Worm (Caenorhabditis elegans) whole organism, young adult: ENCODE measurements around the gene chil-8.

Experiments used
- B0035.1 ChIP-seq: sonication (generic microtip); optimal IDR thresholded peaks from 2 replicates; lab custom pipeline; 2016; ENCODE audit warnings: missing genetic modification characterization, mild to moderate bottlenecking, missing compliant biosample characterization, missing genotype, missing genetic modification reagents
- D2030.7 ChIP-seq: fragments of 200-800 bp; sonication (Bioruptor generic); IDR thresholded peaks from 2 replicates; pipeline ENCODE4 v1.3.6; 2022; ENCODE audit warnings: missing genetic modification reagents, missing genetic modification characterization, missing compliant biosample characterization
- F37B4.10 ChIP-seq: fragments of 200-800 bp; sonication (Bioruptor generic); IDR thresholded peaks from 2 replicates; pipeline ENCODE4 v1.3.6; 2022; ENCODE audit warnings: missing genetic modification characterization, missing compliant biosample characterization
- F52B5.7 ChIP-seq: sonication (generic microtip); optimal IDR thresholded peaks from 2 replicates; lab custom pipeline; 2016; ENCODE audit warnings: mild to moderate bottlenecking, missing genetic modification characterization, missing compliant biosample characterization
- F57A8.1 ChIP-seq: fragments of 200-800 bp; sonication (Bioruptor generic); optimal IDR thresholded peaks from 2 replicates; lab custom pipeline; 2018; ENCODE audit warnings: mild to moderate bottlenecking, missing genetic modification characterization, moderate library complexity, missing compliant biosample characterization
- T26A5.8 ChIP-seq: sonication (generic microtip); optimal IDR thresholded peaks from 2 replicates; lab custom pipeline; 2016; ENCODE audit warnings: missing genetic modification characterization, missing compliant biosample characterization
- Y67H2A.10 ChIP-seq: fragments of 200-800 bp; sonication (Bioruptor generic); conservative IDR thresholded peaks from 2 replicates; pipeline ENCODE4 v1.3.6; 2022; ENCODE audit warnings: missing genetic modification reagents, missing genetic modification characterization, missing compliant biosample characterization
- ZK185.1 ChIP-seq: sonication (generic microtip); optimal IDR thresholded peaks from 2 replicates; lab custom pipeline; 2016; ENCODE audit warnings: mild to moderate bottlenecking, missing genetic modification characterization, missing compliant biosample characterization; ENCODE audit not compliant: poor library complexity, severe bottlenecking
- ama-1 ChIP-seq, 3 experiments: fragments of 150-350 bp in 1 of 3; sonication (generic microtip) in 2 of 3; optimal IDR thresholded peaks; 2 replicates each; lab custom pipeline; 2014 to 2018; ENCODE audit warnings: missing biosample characterization in 2 of 3, missing genetic modification characterization in 2 of 3, missing genetic modification reagents in 2 of 3
- attf-5 ChIP-seq: fragments of 200-800 bp; sonication (Bioruptor generic); optimal IDR thresholded peaks from 2 replicates; lab custom pipeline; 2018; ENCODE audit warnings: mild to moderate bottlenecking, missing genetic modification characterization, missing compliant biosample characterization
- bed-1 ChIP-seq: fragments of 200-800 bp; sonication (Bioruptor generic); IDR thresholded peaks from 2 replicates; pipeline ENCODE4 v1.3.6; 2022; ENCODE audit warnings: missing genetic modification reagents, missing genetic modification characterization, missing compliant biosample characterization
- cebp-2 ChIP-seq: fragments of 200-800 bp; sonication (Bioruptor generic); IDR thresholded peaks from 2 replicates; pipeline ENCODE4 v1.3.6; 2022; ENCODE audit warnings: missing genetic modification characterization, missing compliant biosample characterization
- ceh-100 ChIP-seq: fragments of 200-800 bp; sonication (Bioruptor generic); IDR thresholded peaks from 2 replicates; pipeline ENCODE4 v1.3.6; 2022; ENCODE audit warnings: missing genetic modification reagents, missing genetic modification characterization, missing compliant biosample characterization
- ceh-91 ChIP-seq: fragments of 200-800 bp; sonication (Bioruptor generic); IDR thresholded peaks from 2 replicates; pipeline ENCODE4 v1.3.6; 2022; ENCODE audit warnings: missing genetic modification reagents, missing genetic modification characterization, missing compliant biosample characterization
- egl-18 ChIP-seq: fragments of 200-800 bp; sonication (Bioruptor generic); IDR thresholded peaks from 2 replicates; pipeline ENCODE4 v1.3.6; 2022; ENCODE audit warnings: missing genetic modification reagents, missing genetic modification characterization, missing compliant biosample characterization
- egl-44 ChIP-seq: fragments of 200-800 bp; sonication (Bioruptor generic); IDR thresholded peaks from 2 replicates; pipeline ENCODE4 v1.3.6; 2022; ENCODE audit warnings: missing genetic modification reagents, missing genetic modification characterization, missing compliant biosample characterization
- ekl-4 ChIP-seq: fragments of 200-800 bp; sonication (Bioruptor generic); IDR thresholded peaks from 2 replicates; pipeline ENCODE4 v1.3.6; 2022; ENCODE audit warnings: missing genetic modification reagents, missing genetic modification characterization, missing compliant biosample characterization
- hmg-20 ChIP-seq: fragments of 200-800 bp; sonication (Bioruptor generic); IDR thresholded peaks from 2 replicates; pipeline ENCODE4 v1.3.6; 2022; ENCODE audit warnings: missing genetic modification reagents, missing genetic modification characterization, missing compliant biosample characterization
- hrde-1 ChIP-seq: sonication (generic microtip); optimal IDR thresholded peaks from 2 replicates; lab custom pipeline; 2016; ENCODE audit warnings: missing genetic modification characterization, mild to moderate bottlenecking, missing compliant biosample characterization, moderate library complexity, missing genotype, missing genetic modification reagents, borderline replicate concordance
- let-526 ChIP-seq: fragments of 200-800 bp; sonication (Bioruptor generic); IDR thresholded peaks from 2 replicates; pipeline ENCODE4 v1.3.6; 2022; ENCODE audit warnings: missing genetic modification reagents, missing genetic modification characterization, missing compliant biosample characterization
- lin-54 ChIP-seq: fragments of 200-800 bp; sonication (Bioruptor generic); optimal IDR thresholded peaks from 2 replicates; lab custom pipeline; 2018; ENCODE audit warnings: mild to moderate bottlenecking, missing genetic modification characterization, missing compliant biosample characterization
- mcd-1 ChIP-seq: fragments of 200-800 bp; sonication (Bioruptor generic); IDR thresholded peaks from 2 replicates; pipeline ENCODE4 v1.3.6; 2022; ENCODE audit warnings: missing genetic modification reagents, missing genetic modification characterization, missing compliant biosample characterization
- mel-28 ChIP-seq: sonication (generic microtip); optimal IDR thresholded peaks from 2 replicates; lab custom pipeline; 2016; ENCODE audit warnings: borderline replicate concordance, mild to moderate bottlenecking, missing genetic modification characterization, missing compliant biosample characterization
- nfya-1 ChIP-seq: sonication (generic microtip); optimal IDR thresholded peaks from 2 replicates; lab custom pipeline; 2017; ENCODE audit warnings: antibody characterized with exemption, missing compliant biosample characterization, missing genetic modification characterization, borderline replicate concordance; ENCODE audit not compliant: insufficient read depth
- nhr-179 ChIP-seq: sonication (generic microtip); optimal IDR thresholded peaks from 2 replicates; lab custom pipeline; 2016; ENCODE audit warnings: mild to moderate bottlenecking, missing genetic modification characterization, missing compliant biosample characterization
- nhr-80 ChIP-seq: sonication (generic microtip); optimal IDR thresholded peaks from 2 replicates; lab custom pipeline; 2016; ENCODE audit warnings: missing genetic modification characterization, missing compliant biosample characterization
- nhr-90 ChIP-seq: sonication (generic microtip); optimal IDR thresholded peaks from 2 replicates; lab custom pipeline; 2016; ENCODE audit warnings: missing genotype, mild to moderate bottlenecking, missing genetic modification characterization, missing compliant biosample characterization
- rec-8 ChIP-seq, 2 experiments: sonication (generic microtip); optimal IDR thresholded peaks; 2 replicates each; lab custom pipeline; 2016; ENCODE audit warnings: mild to moderate bottlenecking in 2 of 2, missing genetic modification characterization in 2 of 2, missing genetic modification reagents in 2 of 2, missing genotype in 2 of 2, missing biosample characterization in 1 of 2, missing compliant biosample characterization in 1 of 2, moderate library complexity in 1 of 2
- sea-2 ChIP-seq: fragments of 200-800 bp; sonication (Bioruptor generic); IDR thresholded peaks from 2 replicates; pipeline ENCODE4 v1.3.6; 2022; ENCODE audit warnings: missing genetic modification characterization, missing compliant biosample characterization
- zfh-2 ChIP-seq: fragments of 200-800 bp; sonication (Bioruptor generic); conservative IDR thresholded peaks from 2 replicates; pipeline ENCODE4 v1.3.6; 2022; ENCODE audit warnings: missing genetic modification reagents, missing genetic modification characterization, missing compliant biosample characterization
- zim-3 ChIP-seq: sonication (generic microtip); optimal IDR thresholded peaks from 2 replicates; lab custom pipeline; 2017; ENCODE audit warnings: mild to moderate bottlenecking, missing genetic modification characterization, moderate library complexity, missing compliant biosample characterization
- ztf-26 ChIP-seq: sonication (generic microtip); optimal IDR thresholded peaks from 2 replicates; lab custom pipeline; 2017; ENCODE audit warnings: missing genetic modification characterization, missing compliant biosample characterization
- ztf-28 ChIP-seq: fragments of 200-800 bp; sonication (Bioruptor generic); IDR thresholded peaks from 2 replicates; pipeline ENCODE4 v1.3.6; 2022; ENCODE audit warnings: missing genetic modification reagents, missing genetic modification characterization, missing compliant biosample characterization

chil-8 gene

ce11 chrII:9916177-9916576, 43.3 kb upstream of the chil-8 start, which contains the start of gene F26C11.4:
F26C11.4 (minus strand) TSS chrII:9916277.
- TF ChIP-seq F57A8.1 (GFP tag; lab: Kevin White, UChicago) (no peak), sea-2 (GFP tag; lab: Robert Waterston, UW) (no peak), zfh-2 (GFP tag; lab: Robert Waterston, UW) (no peak), egl-44 (GFP tag; lab: Robert Waterston, UW) (no peak), ZK185.1 (no peak), bed-1 (no peak), mel-28 (tag; lab: Kevin White, UChicago) (no peak)

ce11 chrII:9914999-9915398, 42.1 kb upstream of the chil-8 start, which contains the start of gene F26C11.3:
F26C11.3 (minus strand) TSS chrII:9915099.
- no peak for TF ChIP-seq attf-5 (GFP tag; lab: Kevin White, UChicago)

DNA sequence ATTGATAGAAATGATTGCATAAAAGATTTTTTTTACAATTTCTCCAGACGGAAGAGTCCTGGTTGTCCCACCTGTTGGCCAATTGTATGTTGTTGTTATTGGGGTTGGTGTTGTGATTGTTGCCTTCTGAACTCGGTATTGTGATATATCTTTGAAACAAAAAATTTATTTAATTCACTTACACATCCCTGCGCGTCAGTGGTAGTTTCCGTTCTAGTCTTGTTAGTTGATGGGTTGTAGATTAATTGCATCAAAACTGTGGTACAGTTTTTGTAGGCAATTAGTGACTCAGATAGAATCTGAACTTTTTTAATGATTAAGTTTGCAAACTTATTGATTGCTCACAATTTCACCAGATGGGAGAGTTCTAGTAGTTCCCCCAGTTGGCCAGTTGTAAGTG, 31.6 kb upstream of the chil-8 start:
- no peak for TF ChIP-seq F37B4.10 (GFP tag; lab: Robert Waterston, UW)
- no peak for TF ChIP-seq egl-18 (GFP tag; lab: Robert Waterston, UW)
- no peak for TF ChIP-seq ceh-100 (GFP tag; lab: Robert Waterston, UW)
- no peak for TF ChIP-seq cebp-2 (GFP tag; lab: Robert Waterston, UW)
- no peak for TF ChIP-seq nhr-90 (tag; lab: Kevin White, UChicago)
- no peak for TF ChIP-seq F52B5.7 (tag; lab: Kevin White, UChicago)

DNA sequence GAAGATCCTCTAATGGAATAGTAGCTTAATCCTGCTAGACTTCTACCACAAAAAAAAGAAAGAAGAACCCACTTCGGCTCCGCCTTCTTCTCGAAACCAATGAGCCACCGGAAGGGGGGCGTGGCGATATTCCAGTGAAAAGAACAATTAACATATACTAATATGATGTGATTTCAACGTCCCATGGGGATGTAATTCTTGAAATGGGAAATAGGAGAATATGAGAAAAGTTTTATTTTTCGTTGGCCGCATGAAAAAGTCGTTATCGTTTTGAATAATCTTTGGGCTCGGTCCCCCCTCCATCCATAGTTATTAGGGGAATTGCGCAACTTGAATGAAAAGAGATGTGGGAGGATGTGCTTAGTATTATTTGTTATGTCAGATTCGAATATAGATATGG, 27.4 kb upstream of the chil-8 start, which contains the start of gene unc-4:
unc-4 (minus strand) TSS at position 101 of the 400 bp plus-strand sequence.
- TF ChIP-seq mcd-1 (GFP tag; lab: Robert Waterston, UW): no peak
- no peak for TF ChIP-seq F52B5.7 (tag; lab: Kevin White, UChicago)
- TF ChIP-seq lin-54 (GFP tag; lab: Kevin White, UChicago): no peak
- no peak for TF ChIP-seq ceh-91 (GFP tag; lab: Robert Waterston, UW)
- no peak for TF ChIP-seq hmg-20 (GFP tag; lab: Robert Waterston, UW)
- no peak for TF ChIP-seq Y67H2A.10 (GFP tag; lab: Robert Waterston, UW)
- no peak for TF ChIP-seq ama-1 (optimal IDR thresholded peaks at IDR 0.05; lab: Kevin White, UChicago)
- TF ChIP-seq ama-1 (GFP tag; optimal IDR thresholded peaks at IDR 0.05; lab: Kevin White, UChicago): no peak
- no peak for TF ChIP-seq zim-3 (tag; lab: Kevin White, UChicago)
- TF ChIP-seq D2030.7 (GFP tag; lab: Robert Waterston, UW): no peak
- no peak for TF ChIP-seq F57A8.1 (GFP tag; lab: Kevin White, UChicago)
- no peak for TF ChIP-seq ztf-28
- TF ChIP-seq nhr-179 (tag; lab: Kevin White, UChicago): no peak
- no peak for TF ChIP-seq B0035.1 (tag; lab: Kevin White, UChicago)
- no peak for TF ChIP-seq ekl-4 (GFP tag; lab: Robert Waterston, UW)
- TF ChIP-seq nfya-1 (tag; lab: Kevin White, UChicago): no peak
- TF ChIP-seq nhr-80 (tag; lab: Kevin White, UChicago): no peak
- no peak for TF ChIP-seq ztf-26
- no peak for TF ChIP-seq T26A5.8 (tag; lab: Kevin White, UChicago)
- no peak for TF ChIP-seq let-526
- TF ChIP-seq rec-8 (tag; optimal IDR thresholded peaks at IDR 0.05; lab: Kevin White, UChicago): no peak

DNA sequence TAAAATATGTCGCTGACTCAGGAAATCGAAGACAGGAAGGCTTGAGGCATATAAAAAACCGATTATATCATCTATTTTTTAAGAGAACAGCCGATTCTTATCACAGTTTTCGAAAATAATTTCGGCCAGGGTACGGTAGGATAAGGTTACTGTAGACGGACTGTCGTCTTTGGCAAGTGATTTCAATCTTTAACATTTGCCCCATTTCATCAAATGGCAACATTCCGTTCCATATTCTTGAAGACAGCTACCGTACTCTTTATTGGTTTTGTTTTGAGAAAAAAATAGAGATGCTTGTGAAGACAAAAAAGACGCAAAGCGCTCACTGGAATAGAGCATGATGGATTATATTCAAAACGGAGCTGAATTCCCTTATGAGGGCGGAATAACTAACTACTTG, 25.9 kb upstream of the chil-8 start:
- TF ChIP-seq hrde-1: no peak
